Fruit fly (Drosophila melanogaster) whole organism, wandering third instar larva: ENCODE measurements around the gene gdl.

ENCODE experiments used
- Abd-B ChIP-seq: fragments of >200 bp; optimal IDR thresholded peaks from 2 replicates; lab custom pipeline; 2017; ENCODE audit warnings: missing biosample characterization, missing genetic modification characterization
- CG32264 ChIP-seq: fragments of 200-800 bp; sonication (Bioruptor generic); optimal IDR thresholded peaks from 2 replicates; lab custom pipeline; 2016; ENCODE audit warnings: missing biosample characterization, missing genetic modification characterization
- CG9705 ChIP-seq: fragments of 200-800 bp; sonication (Bioruptor generic); optimal IDR thresholded peaks from 2 replicates; lab custom pipeline; 2018; ENCODE audit warnings: missing biosample characterization, mild to moderate bottlenecking, missing genetic modification characterization
- CrebA ChIP-seq: fragments of 200-800 bp; sonication (Bioruptor generic); optimal IDR thresholded peaks from 2 replicates; lab custom pipeline; 2016; ENCODE audit warnings: missing biosample characterization, mild to moderate bottlenecking, missing genetic modification characterization, borderline replicate concordance
- Dfd ChIP-seq: fragments of >200 bp; optimal IDR thresholded peaks from 2 replicates; lab custom pipeline; 2017; ENCODE audit warnings: missing biosample characterization, missing genetic modification characterization
- Dif ChIP-seq: fragments of 200-275, 200-300 bp; sonication (Bioruptor generic); optimal IDR thresholded peaks from 2 replicates; lab custom pipeline; 2018; ENCODE audit warnings: missing biosample characterization, missing genetic modification characterization; ENCODE audit not compliant: partially characterized antibody
- HLH106 ChIP-seq: fragments of 200-800 bp; optimal IDR thresholded peaks from 3 replicates; lab custom pipeline; 2019; ENCODE audit warnings: missing biosample characterization, mild to moderate bottlenecking, missing genetic modification characterization, moderate library complexity
- Hnf4 ChIP-seq: fragments of 200-800 bp; sonication (Bioruptor generic); optimal IDR thresholded peaks from 2 replicates; lab custom pipeline; 2016; ENCODE audit warnings: missing biosample characterization, mild to moderate bottlenecking, missing genetic modification characterization
- Hr83 ChIP-seq: fragments of 200-300 bp; sonication (Bioruptor generic); optimal IDR thresholded peaks from 2 replicates; lab custom pipeline; 2016; ENCODE audit warnings: missing biosample characterization, mild to moderate bottlenecking, missing genetic modification characterization, moderate library complexity; ENCODE audit not compliant: poor library complexity, severe bottlenecking
- Jra ChIP-seq: sonication (Bioruptor generic); optimal IDR thresholded peaks from 2 replicates; lab custom pipeline; 2016; ENCODE audit warnings: missing biosample characterization, missing genetic modification characterization
- Mio ChIP-seq: sonication (Bioruptor generic); optimal IDR thresholded peaks from 2 replicates; lab custom pipeline; 2016; ENCODE audit warnings: missing biosample characterization, missing genetic modification characterization
- OdsH ChIP-seq: fragments of 200-800 bp; sonication (Bioruptor generic); optimal IDR thresholded peaks from 2 replicates; lab custom pipeline; 2016; ENCODE audit warnings: missing biosample characterization, mild to moderate bottlenecking, missing genetic modification characterization
- Rel ChIP-seq, 2 experiments: fragments of 200-800 bp; sonication (Bioruptor generic) in 1 of 2; optimal IDR thresholded peaks; 2 replicates in 1 of 2; 3 replicates in 1 of 2; lab custom pipeline; 2016 to 2019; ENCODE audit warnings: mild to moderate bottlenecking in 2 of 2, missing biosample characterization in 2 of 2, missing genetic modification characterization in 2 of 2, moderate library complexity in 1 of 2
- Sp1 ChIP-seq: fragments of 200-800 bp; sonication (Bioruptor generic); optimal IDR thresholded peaks from 3 replicates; lab custom pipeline; 2019; ENCODE audit warnings: missing biosample characterization, mild to moderate bottlenecking, missing genetic modification characterization, moderate library complexity
- Vsx2 ChIP-seq: fragments of 200-300, 225-300 bp; sonication (Bioruptor generic); optimal IDR thresholded peaks from 2 replicates; lab custom pipeline; 2018; ENCODE audit warnings: missing biosample characterization, missing genetic modification characterization; ENCODE audit not compliant: partially characterized antibody
- br ChIP-seq: fragments of 200-800 bp; sonication (Bioruptor generic); optimal IDR thresholded peaks from 2 replicates; lab custom pipeline; 2016; ENCODE audit warnings: missing biosample characterization, missing genetic modification characterization
- brk ChIP-seq: fragments of 200-800 bp; sonication (Bioruptor generic); optimal IDR thresholded peaks from 2 replicates; lab custom pipeline; 2016; ENCODE audit warnings: missing biosample characterization, mild to moderate bottlenecking, missing genetic modification characterization
- dl ChIP-seq, 2 experiments: fragments of 175-275, 200-275 bp in 1 of 2; fragments of 200-275 bp in 1 of 2; sonication (Bioruptor generic); optimal IDR thresholded peaks; lab custom pipeline; 2018; ENCODE audit warnings: mild to moderate bottlenecking in 2 of 2, missing biosample characterization in 2 of 2, missing genetic modification characterization in 2 of 2, moderate library complexity in 2 of 2; ENCODE audit not compliant: partially characterized antibody in 2 of 2, insufficient read depth in 1 of 2
- dmrt93B ChIP-seq: fragments of 200-800 bp; sonication (Bioruptor generic); optimal IDR thresholded peaks from 2 replicates; lab custom pipeline; 2018; ENCODE audit warnings: missing biosample characterization, mild to moderate bottlenecking, missing genetic modification characterization
- ey ChIP-seq: fragments of 200-800 bp; sonication (Bioruptor generic); optimal IDR thresholded peaks from 2 replicates; lab custom pipeline; 2016; ENCODE audit warnings: missing biosample characterization, missing genetic modification characterization
- foxo ChIP-seq, 2 experiments: fragments of 200-800 bp; sonication (Bioruptor generic); optimal IDR thresholded peaks; 2 replicates in 1 of 2; 3 replicates in 1 of 2; lab custom pipeline; 2016 to 2017; ENCODE audit warnings: missing biosample characterization in 2 of 2, missing genetic modification characterization in 2 of 2
- fru ChIP-seq: fragments of 200-800 bp; sonication (Bioruptor generic); optimal IDR thresholded peaks from 3 replicates; lab custom pipeline; 2016; ENCODE audit warnings: missing biosample characterization, mild to moderate bottlenecking, missing genetic modification characterization
- h ChIP-seq: fragments of 200-800 bp; sonication (Bioruptor generic); optimal IDR thresholded peaks from 3 replicates; lab custom pipeline; 2016; ENCODE audit warnings: missing biosample characterization, mild to moderate bottlenecking, missing genetic modification characterization
- pan ChIP-seq: fragments of >200 bp; optimal IDR thresholded peaks from 2 replicates; lab custom pipeline; 2017
- rgr ChIP-seq: fragments of 200-800 bp; sonication (Bioruptor generic); optimal IDR thresholded peaks from 3 replicates; lab custom pipeline; 2016; ENCODE audit warnings: missing biosample characterization, mild to moderate bottlenecking, missing genetic modification characterization
- sage ChIP-seq: fragments of 200-800 bp; sonication (Bioruptor generic); optimal IDR thresholded peaks from 2 replicates; lab custom pipeline; 2016; ENCODE audit warnings: missing biosample characterization, mild to moderate bottlenecking, missing genetic modification characterization
- tai ChIP-seq: sonication (Bioruptor generic); optimal IDR thresholded peaks from 2 replicates; lab custom pipeline; 2016; ENCODE audit warnings: missing biosample characterization, missing genetic modification characterization
- woc ChIP-seq: sonication (Bioruptor generic); optimal IDR thresholded peaks from 2 replicates; lab custom pipeline; 2016; ENCODE audit warnings: missing biosample characterization, mild to moderate bottlenecking, missing genetic modification characterization

The gdl gene

dm6 chr3L:15527416-15527815, 18.2 kb downstream of the gdl start, which contains the start of gene CG42729:
Gene CG42729 (minus strand): TSS chr3L:15527516.
- TF ChIP-seq Hr83 (GFP tag; lab: Kevin White, UChicago) (no peak), OdsH (GFP tag; lab: Kevin White, UChicago) (no peak)

- no peak for TF ChIP-seq rgr (GFP tag; lab: Kevin White, UChicago)
Measured at dm6 chr3L:15528096-15528495, 18.9 kb downstream of the gdl start, which contains the start of gene CG42728. Gene CG42728 (minus strand): TSS chr3L:15528196.

dm6 chr3L:15529143-15529542, 19.9 kb downstream of the gdl start, which contains the start of gene obst-H:
Gene obst-H (minus strand): TSS chr3L:15529243.
- TF ChIP-seq ey (GFP tag; lab: Kevin White, UChicago) (no peak), Jra (no peak), CrebA (GFP tag; lab: Kevin White, UChicago) (no peak)

dm6 chr3L:15530071-15530470, 20.8 kb downstream of the gdl start:
- no peak for TF ChIP-seq rgr (GFP tag; lab: Kevin White, UChicago)
- no peak for TF ChIP-seq dmrt93B (GFP tag; lab: Kevin White, UChicago)
- no peak for TF ChIP-seq foxo (GFP tag; optimal IDR thresholded peaks at IDR 0.05; lab: Kevin White, UChicago)
- TF ChIP-seq pan (lab: Kevin White, UChicago) = no peak
- no peak for TF ChIP-seq tai (GFP tag; lab: Kevin White, UChicago)
- TF ChIP-seq fru (GFP tag; lab: Kevin White, UChicago) = no peak
- no peak for TF ChIP-seq HLH106
- TF ChIP-seq Dfd = no peak
- no peak for TF ChIP-seq brk (GFP tag; lab: Kevin White, UChicago)

dm6 chr3L:15530638-15531225, 21.5 kb downstream of the gdl start:
- peak; percentile 54 for TF ChIP-seq h (GFP tag; lab: Kevin White, UChicago)
- TF ChIP-seq br = peak; percentile 15
- peak; percentile 50 for TF ChIP-seq Sp1
- no peak for TF ChIP-seq tai (GFP tag; lab: Kevin White, UChicago)
- peak; percentile 25 for TF ChIP-seq Hnf4 (GFP tag; lab: Kevin White, UChicago)
- TF ChIP-seq woc (GFP tag; lab: Kevin White, UChicago) = no peak
- TF ChIP-seq ey (GFP tag; lab: Kevin White, UChicago) = no peak
- TF ChIP-seq Dif (GFP tag; lab: Kevin White, UChicago) = no peak
- TF ChIP-seq CrebA (GFP tag; lab: Kevin White, UChicago) = no peak
- no peak for TF ChIP-seq Rel (GFP tag; optimal IDR thresholded peaks at IDR 0.05; lab: Kevin White, UChicago)
- no peak for TF ChIP-seq Rel (tag; optimal IDR thresholded peaks at IDR 0.05; lab: Kevin White, UChicago)
- peak; percentile 26 for TF ChIP-seq rgr (GFP tag; lab: Kevin White, UChicago)
- no peak for TF ChIP-seq Mio (GFP tag; lab: Kevin White, UChicago)
- TF ChIP-seq CG32264 (GFP tag; lab: Kevin White, UChicago) = no peak
- peak; percentile 64 for TF ChIP-seq sage (GFP tag; lab: Kevin White, UChicago)
- TF ChIP-seq CG9705 (GFP tag; lab: Kevin White, UChicago) = no peak
- peak; percentile 41 for TF ChIP-seq fru (GFP tag; lab: Kevin White, UChicago)
- peak; percentile 47 for TF ChIP-seq OdsH (GFP tag; lab: Kevin White, UChicago)
- TF ChIP-seq Vsx2 = no peak
- TF ChIP-seq dl (GFP tag; optimal IDR thresholded peaks at IDR 0.05; lab: Kevin White, UChicago; ENCODE audit: insufficient read depth in 1 of 2, partially characterized antibody in 2 of 2) = no peak
- TF ChIP-seq brk (GFP tag; lab: Kevin White, UChicago) = peak; percentile 58
- no peak for TF ChIP-seq Abd-B (GFP tag; lab: Kevin White, UChicago)
